Fruit fly (Drosophila melanogaster): ENCODE data around the gene CG7872.

The CG7872 gene

DNA sequence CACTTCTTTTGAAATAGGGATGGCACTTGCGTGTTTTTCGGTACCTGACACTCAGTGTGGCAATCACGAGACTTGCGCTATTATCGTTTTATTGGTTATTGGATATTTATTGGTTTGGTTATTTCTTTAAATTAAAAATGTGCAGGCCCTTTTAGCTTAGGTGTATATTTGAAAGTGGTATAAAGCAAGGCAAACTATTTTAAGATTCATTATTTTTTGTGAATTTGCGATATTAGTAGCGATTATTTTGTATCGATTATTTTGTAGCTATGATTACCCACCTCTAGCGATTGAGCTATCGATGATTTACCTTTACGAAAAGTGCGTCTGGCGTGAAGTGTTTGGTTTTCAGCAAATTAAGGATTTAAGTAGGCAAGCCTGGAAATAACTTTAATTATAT, 4.8 kb downstream of the CG7872 start, which contains the start of the genes CG9215 and CG8097 (continued):
- TF ChIP-seq zen (tag; optimal IDR thresholded peaks at IDR 0.05) (no peak), slou (GFP tag; optimal IDR thresholded peaks at IDR 0.05) (peak; percentile 36), Dp (GFP tag; optimal IDR thresholded peaks at IDR 0.05) (peak; percentile 54), Bgb (GFP tag; IDR thresholded peaks at IDR 0.05; ENCODE audit: partially characterized antibody) (peak; percentile 91), stwl (tag; optimal IDR thresholded peaks at IDR 0.05) (peak; percentile 62), Sry-δ (GFP tag; optimal IDR thresholded peaks at IDR 0.05) (peak; percentile 98), tgo (GFP tag; IDR thresholded peaks at IDR 0.05) (no peak), sc (optimal IDR thresholded peaks at IDR 0.05) (no peak), sc (GFP tag; optimal IDR thresholded peaks at IDR 0.05) (no peak), psq (GFP tag; optimal IDR thresholded peaks at IDR 0.05) (no peak), CG11093 (GFP tag; IDR thresholded peaks at IDR 0.05) (no peak), CG8359 (GFP tag; optimal IDR thresholded peaks at IDR 0.05; ENCODE audit: borderline replicate concordance) (no peak), CG3065 (GFP tag; optimal IDR thresholded peaks at IDR 0.05) (no peak), prd (optimal IDR thresholded peaks at IDR 0.05) (no peak), prd (GFP tag; IDR thresholded peaks at IDR 0.05) (peak; percentile 6; the same call in 1 of the 3 replicates), CG4360 (GFP tag; IDR thresholded peaks at IDR 0.05) (no peak), grau (tag; optimal IDR thresholded peaks at IDR 0.05) (peak; percentile 48), CG42726 (GFP tag; IDR thresholded peaks at IDR 0.05; ENCODE audit: partially characterized antibody) (peak; percentile 68; the same call in 1 of the 2 replicates), Oaz (GFP tag; IDR thresholded peaks at IDR 0.05) (no peak), repo (GFP tag; optimal IDR thresholded peaks at IDR 0.05) (no peak), CG15696 (tag; optimal IDR thresholded peaks at IDR 0.05) (peak; percentile 33), pan (optimal IDR thresholded peaks at IDR 0.05) (no peak), pan (GFP tag; optimal IDR thresholded peaks at IDR 0.05 in 1 of 2, IDR thresholded peaks at IDR 0.05 in 1 of 2) (no peak), CG12299 (tag; optimal IDR thresholded peaks at IDR 0.05) (no peak), Antp (GFP tag; optimal IDR thresholded peaks at IDR 0.05) (peak; percentile 5), Lpt (GFP tag; optimal IDR thresholded peaks at IDR 0.05) (no peak), CG12942 (GFP tag; optimal IDR thresholded peaks at IDR 0.05) (no peak), CG10209 (GFP tag; optimal IDR thresholded peaks at IDR 0.05) (no peak), Atf6 (GFP tag; IDR thresholded peaks at IDR 0.05) (0 out of 2 replicates have a peak, but pooled peaks have one; percentile 38), chn (GFP tag; optimal IDR thresholded peaks at IDR 0.05) (peak; percentile 11), B-H1 (GFP tag; IDR thresholded peaks at IDR 0.05) (no peak), trem (tag; optimal IDR thresholded peaks at IDR 0.05) (peak; percentile 76), CG10543 (GFP tag; optimal IDR thresholded peaks at IDR 0.05) (peak; percentile 37), vnd (GFP tag; IDR thresholded peaks at IDR 0.05; ENCODE audit: partially characterized antibody) (peak; percentile 97), CG30431 (GFP tag; optimal IDR thresholded peaks at IDR 0.05) (no peak), gce (GFP tag; IDR thresholded peaks at IDR 0.05) (no peak), CG17829 (tag; optimal IDR thresholded peaks at IDR 0.05) (peak; percentile 55), zfh1 (GFP tag; IDR thresholded peaks at IDR 0.05) (no peak), CG16815 (GFP tag; optimal IDR thresholded peaks at IDR 0.05) (no peak), Tbp (GFP tag; optimal IDR thresholded peaks at IDR 0.05) (no peak), CG18619 (GFP tag; optimal IDR thresholded peaks at IDR 0.05) (no peak), CG9215 (GFP tag; IDR thresholded peaks at IDR 0.05) (peak; percentile 74), CG11560 (tag; IDR thresholded peaks at IDR 0.05) (no peak), CG6683 (GFP tag; optimal IDR thresholded peaks at IDR 0.05) (no peak), CG17186 (GFP tag; optimal IDR thresholded peaks at IDR 0.05) (peak; percentile 75), Nf-YA (GFP tag; IDR thresholded peaks at IDR 0.05) (no peak), gsb (GFP tag; IDR thresholded peaks at IDR 0.05) (no peak)

All from whole organism, embryonic.